Fruit fly (Drosophila melanogaster) Kc167 (cell line): Measurements from ENCODE around the gene CG10347.

ENCODE experiments used
- Myc ChIP-seq: fragments of >200 bp; optimal IDR thresholded peaks from 2 replicates; lab custom pipeline; 2017; ENCODE audit warnings: missing external identifiers
- Sin3A ChIP-seq: fragments of >200 bp; optimal IDR thresholded peaks from 2 replicates; lab custom pipeline; 2018; ENCODE audit warnings: missing external identifiers
- h ChIP-seq: fragments of >200 bp; optimal IDR thresholded peaks from 3 replicates; lab custom pipeline; 2018; ENCODE audit warnings: missing external identifiers
- ttk ChIP-seq: sonication (Bioruptor generic); optimal IDR thresholded peaks from 2 replicates; lab custom pipeline; 2017; ENCODE audit warnings: missing external identifiers

DNA sequence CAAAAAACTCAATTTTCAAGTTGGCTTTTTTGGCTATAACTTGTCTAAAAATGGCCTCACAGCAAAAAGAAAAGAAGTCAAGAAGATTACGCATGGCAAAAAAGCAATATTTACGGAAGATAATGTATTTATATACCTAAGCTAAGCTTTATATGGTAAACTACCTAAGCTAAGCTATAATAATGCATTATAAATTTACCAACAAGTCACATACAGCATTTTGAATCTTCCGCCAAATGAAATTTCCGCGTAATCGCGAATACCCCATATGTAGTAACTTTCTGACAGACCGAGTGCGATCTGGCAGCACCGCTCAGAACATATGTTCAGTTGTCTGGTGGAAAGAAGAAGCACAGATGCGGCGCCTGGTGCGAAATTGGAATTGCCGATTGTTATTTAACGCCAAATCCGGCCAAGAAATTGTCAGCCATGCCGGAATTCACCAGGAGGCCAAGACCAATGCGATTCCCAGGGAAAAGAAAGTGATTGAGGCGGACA, 37.0 kb upstream of the CG10347 start, which contains the start of gene sicily:
- TF ChIP-seq Sin3A (lab: Kevin White, UChicago) (no peak), ttk (no peak), Myc (no peak), h (lab: Kevin White, UChicago) (no peak)
